Worm (Caenorhabditis elegans) whole organism, L4 larva: ENCODE results near the gene F49F1.10.

Experiments used
- F10B5.3 ChIP-seq: sonication (generic microtip); optimal IDR thresholded peaks from 2 replicates; lab custom pipeline; 2016; ENCODE audit warnings: mild to moderate bottlenecking, missing genetic modification characterization, missing compliant biosample characterization
- Y48G9A.11 ChIP-seq: fragments of 200-800 bp; sonication (Bioruptor generic); IDR thresholded peaks from 2 replicates; pipeline ENCODE4 v1.3.6; 2022; ENCODE audit warnings: missing genetic modification reagents, missing genetic modification characterization, missing compliant biosample characterization
- Y5F2A.4 ChIP-seq: fragments of 200-800 bp; sonication (Bioruptor generic); optimal IDR thresholded peaks from 2 replicates; lab custom pipeline; 2018; ENCODE audit warnings: mild to moderate bottlenecking, missing genetic modification characterization, missing compliant biosample characterization
- ZK337.2 ChIP-seq: fragments of 200-800 bp; sonication (Bioruptor generic); IDR thresholded peaks from 2 replicates; pipeline ENCODE4 v1.3.6; 2022; ENCODE audit warnings: missing genetic modification reagents, missing genetic modification characterization, missing compliant biosample characterization
- aha-1 ChIP-seq: fragments of 150-350 bp; peaks from one replicate; lab custom pipeline; 2014; ENCODE audit warnings: missing biosample characterization, missing genetic modification characterization
- aly-2 ChIP-seq: sonication (generic microtip); optimal IDR thresholded peaks from 2 replicates; lab custom pipeline; 2018; ENCODE audit warnings: missing biosample characterization, missing genetic modification characterization
- ceh-20 ChIP-seq: fragments of 200-800 bp; sonication (Bioruptor generic); IDR thresholded peaks from 2 replicates; pipeline ENCODE4 v1.3.6; 2022; ENCODE audit warnings: missing genetic modification reagents, missing genetic modification characterization, missing compliant biosample characterization
- ceh-28 ChIP-seq: fragments of 150-350 bp; optimal IDR thresholded peaks from 2 replicates; lab custom pipeline; 2014; ENCODE audit warnings: missing biosample characterization, missing genetic modification reagents, missing genetic modification characterization
- cey-2 ChIP-seq: sonication (generic microtip); optimal IDR thresholded peaks from 3 replicates; lab custom pipeline; 2017; ENCODE audit warnings: missing genetic modification characterization, mild to moderate bottlenecking, missing compliant biosample characterization, antibody characterized with exemption, borderline replicate concordance; ENCODE audit not compliant: insufficient read depth
- dpl-1 ChIP-seq: fragments of 150-350 bp; optimal IDR thresholded peaks from 2 replicates; lab custom pipeline; 2014; ENCODE audit warnings: missing biosample characterization, missing genetic modification reagents, missing genetic modification characterization
- egl-27 ChIP-seq: sonication (generic microtip); optimal IDR thresholded peaks from 3 replicates; lab custom pipeline; 2017; ENCODE audit warnings: missing biosample characterization, missing genetic modification reagents, missing genetic modification characterization
- fos-1 ChIP-seq: fragments of 150-350 bp; optimal IDR thresholded peaks from 2 replicates; lab custom pipeline; 2014; ENCODE audit warnings: missing biosample characterization, missing genetic modification characterization
- hif-1 ChIP-seq, 2 experiments: sonication (generic microtip); optimal IDR thresholded peaks; 2 replicates each; lab custom pipeline; 2016 to 2017; ENCODE audit warnings: missing compliant biosample characterization in 2 of 2, missing genetic modification characterization in 2 of 2, missing genetic modification reagents in 2 of 2, missing genotype in 2 of 2, mild to moderate bottlenecking in 1 of 2
- hmg-1.1 ChIP-seq: fragments of 200-800 bp; sonication (Bioruptor generic); IDR thresholded peaks from 2 replicates; pipeline ENCODE4 v1.3.6; 2022; ENCODE audit warnings: missing genetic modification reagents, missing genetic modification characterization, missing compliant biosample characterization
- lim-7 ChIP-seq: fragments of 200-800 bp; sonication (Bioruptor generic); IDR thresholded peaks from 2 replicates; pipeline ENCODE4 v1.3.6; 2022; ENCODE audit warnings: missing genetic modification characterization, missing compliant biosample characterization
- lin-13 ChIP-seq: fragments of 150-350 bp; optimal IDR thresholded peaks from 2 replicates; lab custom pipeline; 2014; ENCODE audit warnings: missing biosample characterization, missing genetic modification reagents, missing genetic modification characterization
- lin-29 ChIP-seq: fragments of 200-800 bp; sonication (Bioruptor generic); IDR thresholded peaks from 2 replicates; pipeline ENCODE4 v1.3.6; 2022; ENCODE audit warnings: missing genetic modification reagents, missing genetic modification characterization, missing compliant biosample characterization
- lin-38 ChIP-seq: fragments of 200-800 bp; sonication (Bioruptor generic); IDR thresholded peaks from 2 replicates; pipeline ENCODE4 v1.3.6; 2022; ENCODE audit warnings: missing genetic modification reagents, missing genetic modification characterization, missing compliant biosample characterization
- lin-39 ChIP-seq: fragments of 150-350 bp; optimal IDR thresholded peaks from 2 replicates; lab custom pipeline; 2014; ENCODE audit warnings: missing biosample characterization, missing genetic modification reagents, missing genetic modification characterization
- lir-3 ChIP-seq: sonication (generic microtip); optimal IDR thresholded peaks from 2 replicates; lab custom pipeline; 2016; ENCODE audit warnings: mild to moderate bottlenecking, missing genetic modification characterization, missing compliant biosample characterization
- madf-9 ChIP-seq: fragments of 200-800 bp; sonication (Bioruptor generic); conservative IDR thresholded peaks from 2 replicates; pipeline ENCODE4 v1.3.6; 2022; ENCODE audit warnings: missing genetic modification reagents, missing genetic modification characterization, missing compliant biosample characterization
- mes-2 ChIP-seq: sonication (generic microtip); optimal IDR thresholded peaks from 2 replicates; lab custom pipeline; 2016; ENCODE audit warnings: missing genotype, mild to moderate bottlenecking, missing genetic modification characterization, missing compliant biosample characterization; ENCODE audit not compliant: poor library complexity, severe bottlenecking
- nhr-28 ChIP-seq: fragments of 150-350 bp; optimal IDR thresholded peaks from 2 replicates; lab custom pipeline; 2014; ENCODE audit warnings: missing biosample characterization, missing genetic modification characterization
- nhr-42 ChIP-seq: fragments of 200-800 bp; sonication (Bioruptor generic); IDR thresholded peaks from 2 replicates; pipeline ENCODE4 v1.3.6; 2022; ENCODE audit warnings: missing genetic modification characterization, missing compliant biosample characterization
- nhr-48 ChIP-seq: sonication (generic microtip); optimal IDR thresholded peaks from 2 replicates; lab custom pipeline; 2016; ENCODE audit warnings: mild to moderate bottlenecking, missing genetic modification characterization, missing compliant biosample characterization
- pqm-1 ChIP-seq: sonication (generic microtip); optimal IDR thresholded peaks from 2 replicates; lab custom pipeline; 2017; ENCODE audit warnings: missing biosample characterization, missing genetic modification characterization
- rbr-2 ChIP-seq: sonication (generic microtip); optimal IDR thresholded peaks from 2 replicates; lab custom pipeline; 2016; ENCODE audit warnings: missing genotype, missing genetic modification characterization, missing compliant biosample characterization
- sdz-12 ChIP-seq: fragments of 200-800 bp; sonication (Bioruptor generic); optimal IDR thresholded peaks from 2 replicates; lab custom pipeline; 2018; ENCODE audit warnings: mild to moderate bottlenecking, missing genetic modification characterization, missing compliant biosample characterization
- skn-1 ChIP-seq: fragments of 150-350 bp; optimal IDR thresholded peaks from 2 replicates; lab custom pipeline; 2014; ENCODE audit warnings: missing biosample characterization, missing genetic modification characterization
- unc-130 ChIP-seq: sonication (generic microtip); optimal IDR thresholded peaks from 2 replicates; lab custom pipeline; 2016; ENCODE audit warnings: missing genetic modification reagents, missing genetic modification characterization, missing compliant biosample characterization
- unc-62 ChIP-seq, 3 experiments: fragments of 150-350 bp in 1 of 3; sonication (generic microtip); optimal IDR thresholded peaks in 2 of 3; peaks in 1 of 3; 1 replicate in 1 of 3; 2 replicates in 2 of 3; lab custom pipeline; 2014 to 2017; ENCODE audit warnings: missing biosample characterization in 3 of 3, missing genetic modification characterization in 3 of 3, missing genetic modification reagents in 3 of 3, missing genotype in 1 of 3
- vab-7 ChIP-seq: fragments of 200-800 bp; sonication (Bioruptor generic); IDR thresholded peaks from 2 replicates; pipeline ENCODE4 v1.3.6; 2022; ENCODE audit warnings: missing genetic modification reagents, missing genetic modification characterization, missing compliant biosample characterization
- zip-2 ChIP-seq: fragments of 150-350 bp; optimal IDR thresholded peaks from 2 replicates; lab custom pipeline; 2014; ENCODE audit warnings: missing biosample characterization, missing genetic modification characterization
- ztf-11 ChIP-seq: fragments of 150-350 bp; optimal IDR thresholded peaks from 2 replicates; lab custom pipeline; 2014; ENCODE audit warnings: missing biosample characterization, missing genetic modification characterization
- ztf-7 ChIP-seq: fragments of 150-350 bp; optimal IDR thresholded peaks from 2 replicates; lab custom pipeline; 2014; ENCODE audit warnings: missing biosample characterization, missing genetic modification characterization

F49F1.10 gene

ce11 chrIV:4176088-4176487 is 37.2 kb upstream of the F49F1.10 start, which contains the start of gene dnj-15:
Gene dnj-15 (plus strand): TSS chrIV:4176388.
- TF ChIP-seq egl-27 (tag; lab: Kevin White, UChicago) (no peak), fos-1 (tag; lab: Kevin White, UChicago) (no peak), ztf-7 (tag; lab: Kevin White, UChicago) (no peak), Y48G9A.11 (GFP tag; lab: Robert Waterston, UW) (no peak), lin-39 (tag; lab: Kevin White, UChicago) (no peak), hmg-1.1 (GFP tag; lab: Robert Waterston, UW) (no peak), lin-29 (no peak), madf-9 (GFP tag; lab: Robert Waterston, UW) (no peak), nhr-48 (tag; lab: Kevin White, UChicago) (no peak), unc-130 (no peak), lir-3 (tag; lab: Kevin White, UChicago) (no peak), pqm-1 (tag; lab: Kevin White, UChicago) (no peak), aly-2 (tag; lab: Kevin White, UChicago) (no peak)

ce11 chrIV:4173789-4174188 is 34.9 kb upstream of the F49F1.10 start, which contains the start of gene rnp-3:
Gene rnp-3 (plus strand): TSS chrIV:4174089.
- TF ChIP-seq skn-1, result no peak
- TF ChIP-seq vab-7, result no peak
- no peak for TF ChIP-seq F10B5.3 (tag; lab: Kevin White, UChicago)
- TF ChIP-seq zip-2 (tag; lab: Kevin White, UChicago), result no peak
- no peak for TF ChIP-seq cey-2
- no peak for TF ChIP-seq madf-9 (GFP tag; lab: Robert Waterston, UW)
- no peak for TF ChIP-seq aha-1
- no peak for TF ChIP-seq Y5F2A.4 (GFP tag; lab: Kevin White, UChicago)
- no peak for TF ChIP-seq nhr-42 (GFP tag; lab: Robert Waterston, UW)
- no peak for TF ChIP-seq ztf-7 (tag; lab: Kevin White, UChicago)

ce11 chrIV:4172242-4172641 is 33.3 kb upstream of the F49F1.10 start:
- no peak for TF ChIP-seq unc-62 (GFP tag; optimal IDR thresholded peaks at IDR 0.05 in 1 of 2; lab: Kevin White, UChicago)
- TF ChIP-seq unc-62 (tag; optimal IDR thresholded peaks at IDR 0.05; lab: Kevin White, UChicago), result no peak
- peak; percentile 52 for TF ChIP-seq ceh-28 (tag; lab: Kevin White, UChicago)
- TF ChIP-seq lim-7 (GFP tag; lab: Robert Waterston, UW), result 0 out of 2 replicates have a peak, but pooled peaks have one; percentile 28

ce11 chrIV:4171531-4172163 is 32.7 kb upstream of the F49F1.10 start, which contains the start of the genes K08D10.13 and rnp-2:
Gene K08D10.13 (minus strand): TSS chrIV:4171581.
Gene rnp-2 (plus strand): TSS chrIV:4172076.
- TF ChIP-seq hif-1 (tag; optimal IDR thresholded peaks at IDR 0.05; lab: Kevin White, UChicago) (peak in 1 of 2 experiments; percentile 45), ZK337.2 (0 out of 2 replicates have a peak, but pooled peaks have one; percentile 25), aha-1 (peak; percentile 43), lin-13 (GFP tag; lab: Kevin White, UChicago) (peak; percentile 10), lin-38 (peak; percentile 92), dpl-1 (GFP tag; lab: Kevin White, UChicago) (peak; percentile 63), unc-130 (peak; percentile 29), ceh-20 (no peak), mes-2 (tag; lab: Kevin White, UChicago) (peak; percentile 96), rbr-2 (peak; percentile 35), sdz-12 (no peak), nhr-28 (peak; percentile 9), ztf-11 (no peak)
